Worm (Caenorhabditis elegans): ENCODE measurements around the gene npr-41.
"Not testable (repeated sequence)": the region's sequence is repeated elsewhere in the genome, so short reads cannot be mapped to it uniquely, and the experiment has no call there.

DNA sequence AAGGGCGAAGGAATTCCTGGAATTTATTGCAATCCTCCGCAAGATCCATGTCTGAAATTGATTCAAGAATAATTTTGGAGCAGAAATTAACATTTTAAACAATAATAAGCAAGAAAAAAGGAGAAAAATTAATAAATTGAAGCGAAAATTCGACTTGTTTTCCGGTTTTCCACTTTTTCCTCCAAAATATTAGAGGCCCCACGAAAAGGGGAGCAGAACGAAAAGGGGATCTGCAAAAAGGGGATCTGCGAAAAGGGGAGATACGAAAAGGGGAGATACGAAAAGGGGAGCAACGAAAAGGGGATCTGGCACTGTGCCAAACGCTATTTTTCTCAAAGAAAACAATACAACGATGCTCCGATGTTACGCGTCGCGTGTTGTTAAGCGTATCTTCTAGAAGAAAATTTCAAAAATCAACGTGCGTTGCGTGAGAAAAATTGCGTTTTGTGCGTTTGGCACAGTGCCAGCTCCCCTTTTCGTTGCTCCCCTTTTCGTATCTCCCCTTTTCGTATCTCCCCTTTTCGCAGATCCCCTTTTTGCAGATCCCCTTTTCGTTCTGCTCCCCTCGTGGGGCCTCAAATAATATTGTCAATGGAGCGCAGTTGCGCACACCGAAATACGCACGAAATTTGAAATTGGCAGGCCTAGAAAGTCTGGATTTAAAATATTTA, 24.1 kb downstream of the npr-41 start, which contains the start of gene Y62F5A.12:
- TF ChIP-seq syd-9 (tag; optimal IDR thresholded peaks at IDR 0.05) (peak; percentile 85), zip-5 (tag; optimal IDR thresholded peaks at IDR 0.05) (peak; percentile 92), sox-4 (tag; optimal IDR thresholded peaks at IDR 0.05) (peak; percentile 54), pqm-1 (tag; optimal IDR thresholded peaks at IDR 0.05) (peak; percentile 89), unc-86 (tag; optimal IDR thresholded peaks at IDR 0.05) (peak; percentile 79), rnt-1 (tag; optimal IDR thresholded peaks at IDR 0.05) (peak; percentile 98), C38D4.7 (GFP tag; optimal IDR thresholded peaks at IDR 0.05) (peak; percentile 41), che-1 (tag; optimal IDR thresholded peaks at IDR 0.05) (peak; percentile 21)
- not testable (repeated sequence) for TF ChIP-seq nhr-11 (tag; optimal IDR thresholded peaks at IDR 0.05)
